Worm (Caenorhabditis elegans): ENCODE measurements around the gene str-188.

str-188 gene

DNA sequence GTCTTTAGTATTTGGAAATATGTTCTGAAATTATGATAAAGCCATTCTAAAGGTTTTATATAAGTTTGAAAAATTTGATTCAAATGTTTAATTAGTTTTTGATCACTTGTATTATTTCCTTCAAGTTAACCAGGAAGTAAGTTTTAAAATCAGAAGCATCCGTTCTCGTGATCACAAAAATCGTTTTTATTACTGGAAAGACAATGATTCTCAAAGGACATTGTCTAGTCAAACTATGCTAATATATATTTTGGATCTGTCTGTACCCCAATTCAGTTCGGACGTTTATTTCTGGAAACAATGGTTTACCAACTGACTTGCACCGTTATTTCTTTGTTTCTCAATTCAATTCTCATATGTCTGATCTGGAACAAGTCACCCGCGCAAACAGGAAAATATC, at the start of gene str-188:
str-188 (plus strand) TSS at position 301 of the 400 bp plus-strand sequence.
- TF ChIP-seq arid-1 (GFP tag; conservative IDR thresholded peaks at IDR 0.05) (no peak), nhr-77 (tag; optimal IDR thresholded peaks at IDR 0.05) (no peak), spr-3 (GFP tag; optimal IDR thresholded peaks at IDR 0.05) (no peak), lin-1 (GFP tag; IDR thresholded peaks at IDR 0.05) (no peak), F26F4.8 (GFP tag; conservative IDR thresholded peaks at IDR 0.05) (no peak), Y48G9A.11 (GFP tag; IDR thresholded peaks at IDR 0.05) (no peak), ceh-44 (GFP tag; IDR thresholded peaks at IDR 0.05) (no peak), nhr-25 (tag; optimal IDR thresholded peaks at IDR 0.05; ENCODE audit: borderline replicate concordance, insufficient read depth) (no peak), zag-1 (tag; optimal IDR thresholded peaks at IDR 0.05) (no peak), ama-1 (optimal IDR thresholded peaks at IDR 0.05) (no peak)

DNA sequence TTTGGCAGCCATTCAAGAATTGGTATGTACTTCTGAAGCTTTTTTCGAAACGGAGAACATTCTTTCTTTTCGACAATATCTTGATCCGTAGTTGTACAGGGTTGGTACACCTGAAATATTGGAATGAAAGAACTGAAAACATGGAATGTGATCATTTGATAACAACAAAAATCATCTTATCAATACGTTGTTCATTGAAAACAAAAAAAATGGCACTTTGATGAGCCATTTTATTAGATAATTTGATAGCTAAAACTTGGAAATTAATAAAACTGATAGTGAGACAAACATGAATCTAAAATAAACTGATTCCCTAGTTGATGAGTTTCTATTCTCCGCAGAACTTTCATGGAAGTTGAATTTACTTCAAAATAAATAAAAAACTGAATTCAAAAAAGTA, 44.0 kb upstream of the str-188 start:
- TF ChIP-seq aha-1 (tag) (no peak), nhr-76 (tag; optimal IDR thresholded peaks at IDR 0.05) (no peak), dve-1 (tag; optimal IDR thresholded peaks at IDR 0.05; ENCODE audit: insufficient read depth) (peak; percentile 56), pqm-1 (tag; optimal IDR thresholded peaks at IDR 0.05) (peak; percentile 30), php-3 (GFP tag; IDR thresholded peaks at IDR 0.05) (peak; percentile 50), hlh-30 (tag; optimal IDR thresholded peaks at IDR 0.05; ENCODE audit: insufficient read depth) (no peak), daf-16 (GFP tag; optimal IDR thresholded peaks at IDR 0.05) (no peak), daf-16 (tag; optimal IDR thresholded peaks at IDR 0.05) (peak; percentile 76), nhr-111 (GFP tag; optimal IDR thresholded peaks at IDR 0.05) (no peak), daf-19 (GFP tag; conservative IDR thresholded peaks at IDR 0.05) (no peak), ztf-11 (tag; optimal IDR thresholded peaks at IDR 0.05) (no peak), lim-7 (GFP tag; IDR thresholded peaks at IDR 0.05) (no peak), lin-29 (GFP tag; IDR thresholded peaks at IDR 0.05) (no peak), ceh-44 (GFP tag; IDR thresholded peaks at IDR 0.05) (no peak)

DNA sequence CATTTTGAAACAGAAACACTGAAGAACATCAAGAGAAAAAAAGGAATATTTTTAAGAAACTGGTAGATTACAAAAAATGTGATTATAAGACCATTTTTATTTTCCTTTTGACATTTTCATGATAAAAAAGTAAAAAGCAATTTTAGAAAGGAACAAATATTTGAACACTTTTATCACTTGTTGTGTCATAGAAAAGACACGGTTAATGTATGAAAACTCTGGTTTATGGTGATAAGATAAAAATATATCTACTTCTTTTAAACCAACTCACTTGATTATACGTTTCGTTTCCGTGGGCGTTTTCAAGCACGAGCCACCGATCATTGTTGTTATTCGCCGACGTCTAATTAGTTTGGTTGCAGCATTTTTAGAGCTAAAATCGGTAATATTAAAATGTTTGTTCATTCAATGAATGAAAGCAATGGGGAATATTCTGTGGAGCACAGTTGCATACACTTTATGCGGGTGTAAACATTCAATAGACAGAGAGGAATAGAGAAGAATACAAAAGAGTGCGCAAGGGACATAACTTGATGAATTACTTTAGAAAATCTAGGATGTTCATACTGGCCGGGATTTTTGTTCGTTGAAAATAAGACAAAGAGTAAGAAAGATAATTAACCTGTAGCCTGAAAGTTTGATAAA, 43.2 kb upstream of the str-188 start, which contains the start of gene sulp-8:
sulp-8 (minus strand) TSS at position 469 of the 645 bp plus-strand sequence.
- no peak for TF ChIP-seq nhr-42 (GFP tag; IDR thresholded peaks at IDR 0.05)
- no peak for TF ChIP-seq daf-16 (GFP tag; optimal IDR thresholded peaks at IDR 0.05)
- peak; percentile 63 for TF ChIP-seq daf-16 (tag; optimal IDR thresholded peaks at IDR 0.05)
- no peak for TF ChIP-seq F37D6.2 (tag; optimal IDR thresholded peaks at IDR 0.05)
- TF ChIP-seq nhr-28 (tag; optimal IDR thresholded peaks at IDR 0.05) = peak; percentile 30
- peak; percentile 25 for TF ChIP-seq dve-1 (tag; optimal IDR thresholded peaks at IDR 0.05; ENCODE audit: insufficient read depth)
- no peak for TF ChIP-seq lsy-2 (tag; optimal IDR thresholded peaks at IDR 0.05)

DNA sequence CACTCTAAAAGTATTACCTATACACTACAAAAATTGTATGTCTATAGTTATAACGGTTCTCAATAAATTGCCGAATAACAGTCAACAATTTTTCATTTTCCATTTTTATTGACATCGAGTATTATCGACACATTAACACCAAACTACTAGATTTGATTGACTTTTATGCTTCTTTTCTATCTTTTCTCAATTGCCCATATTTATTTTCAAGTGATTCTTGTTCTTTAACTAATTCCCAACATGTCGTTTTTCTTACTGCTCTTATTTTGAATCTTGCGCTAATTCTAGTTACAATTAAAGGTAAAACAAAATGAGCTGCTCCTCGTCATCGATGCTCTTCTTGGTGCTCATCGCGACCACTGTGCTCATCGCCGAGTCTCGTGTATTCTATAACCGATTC, 38.5 kb upstream of the str-188 start, which contains the start of gene cthd-1:
cthd-1 (plus strand) TSS at position 301 of the 400 bp plus-strand sequence.
- no peak for TF ChIP-seq duxl-1 (tag; optimal IDR thresholded peaks at IDR 0.05; ENCODE audit: poor library complexity)
- TF ChIP-seq mdl-1 (tag; optimal IDR thresholded peaks at IDR 0.05) = no peak
- no peak for TF ChIP-seq hlh-11 (tag; optimal IDR thresholded peaks at IDR 0.05)

DNA sequence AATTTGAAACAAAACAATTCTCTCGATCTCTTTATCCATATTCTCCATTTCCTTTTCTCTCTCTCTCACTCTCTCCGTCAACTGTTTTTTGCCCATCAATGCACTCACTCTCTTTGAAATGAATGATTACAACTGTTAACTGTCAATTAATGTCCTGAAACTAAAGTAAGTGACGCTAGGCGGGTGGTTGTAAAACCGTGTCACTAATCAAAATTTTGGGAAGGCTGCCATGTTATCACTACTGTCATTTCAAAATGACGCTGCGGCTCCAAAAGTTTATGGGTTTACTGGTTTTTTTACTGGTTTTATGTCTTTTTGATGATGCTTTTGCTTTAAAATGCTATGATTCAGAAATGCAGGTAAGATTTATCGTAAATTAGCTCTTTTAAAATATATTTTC, 37.3 kb upstream of the str-188 start, which contains the start of gene ZK287.9:
ZK287.9 (plus strand) TSS at position 192 of the 400 bp plus-strand sequence.
- TF ChIP-seq attf-4 (tag; optimal IDR thresholded peaks at IDR 0.05) (no peak), snpc-1.2 (GFP tag; IDR thresholded peaks at IDR 0.05) (no peak), nhr-42 (GFP tag; IDR thresholded peaks at IDR 0.05) (no peak), hlh-11 (tag; optimal IDR thresholded peaks at IDR 0.05) (peak; percentile 70), zfp-2 (tag; optimal IDR thresholded peaks at IDR 0.05) (no peak), dmd-6 (GFP tag; IDR thresholded peaks at IDR 0.05) (peak; percentile 76), unc-62 (GFP tag; optimal IDR thresholded peaks at IDR 0.05 in 1 of 2) (peak in 1 of 2 experiments; percentile 49), unc-62 (tag; optimal IDR thresholded peaks at IDR 0.05) (no peak), egl-27 (tag; optimal IDR thresholded peaks at IDR 0.05) (no peak), tra-1 (GFP tag; IDR thresholded peaks at IDR 0.05) (peak; percentile 58; the same call in 1 of the 2 replicates), T20F7.1 (GFP tag; optimal IDR thresholded peaks at IDR 0.05) (no peak), gei-8 (GFP tag; optimal IDR thresholded peaks at IDR 0.05) (no peak), php-3 (GFP tag; IDR thresholded peaks at IDR 0.05) (peak; percentile 83), sdz-12 (GFP tag; optimal IDR thresholded peaks at IDR 0.05) (no peak), ceh-32 (tag; optimal IDR thresholded peaks at IDR 0.05; ENCODE audit: poor library complexity) (no peak), nhr-77 (tag; optimal IDR thresholded peaks at IDR 0.05) (no peak), ceh-20 (GFP tag; IDR thresholded peaks at IDR 0.05) (0 out of 2 replicates have a peak, but pooled peaks have one; percentile 49), pqm-1 (tag; optimal IDR thresholded peaks at IDR 0.05) (peak; percentile 53)

Data from whole organism, L4 larva.